Worm (Caenorhabditis elegans): Measurements from ENCODE around the gene C26B2.2.

Gene C26B2.2

ce11 chrIV:8012330-8012729, 9.6 kb downstream of the C26B2.2 start, which contains the start of gene Y42H9B.3:
Y42H9B.3 (minus strand) TSS chrIV:8012430.
- TF ChIP-seq pes-1 (GFP tag; IDR thresholded peaks at IDR 0.05) (no peak), ets-7 (tag; optimal IDR thresholded peaks at IDR 0.05) (no peak), flt-1 (GFP tag; IDR thresholded peaks at IDR 0.05) (no peak), tra-4 (tag; optimal IDR thresholded peaks at IDR 0.05) (no peak), ama-1 (optimal IDR thresholded peaks at IDR 0.05) (no peak), ceh-13 (GFP tag; optimal IDR thresholded peaks at IDR 0.05) (no peak), ceh-36 (tag; optimal IDR thresholded peaks at IDR 0.05) (no peak), tbx-11 (GFP tag; IDR thresholded peaks at IDR 0.05) (no peak), scrt-1 (GFP tag; IDR thresholded peaks at IDR 0.05) (no peak), F13C5.2 (tag; optimal IDR thresholded peaks at IDR 0.05) (no peak), B0310.2 (tag; optimal IDR thresholded peaks at IDR 0.05) (no peak)

DNA sequence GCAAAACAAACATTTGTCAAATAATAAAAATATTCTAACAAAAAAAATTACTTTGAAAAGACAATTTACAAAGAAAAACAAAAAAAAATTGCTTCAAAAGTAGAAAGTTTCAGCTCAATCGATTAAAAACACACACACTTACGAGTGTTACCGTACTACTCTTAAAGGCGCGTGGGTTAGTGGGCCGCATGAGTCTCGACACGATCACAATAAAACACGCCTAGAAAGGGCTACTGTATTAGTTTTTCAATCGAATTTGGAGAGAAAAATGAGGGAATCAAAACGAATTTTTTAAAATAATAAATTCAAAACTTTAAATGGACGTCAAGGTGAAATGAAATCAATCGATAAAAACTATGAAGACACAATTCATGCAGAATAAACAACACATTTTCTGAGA, 11.4 kb downstream of the C26B2.2 start:
- TF ChIP-seq ets-7 (tag; optimal IDR thresholded peaks at IDR 0.05) (no peak), flt-1 (GFP tag; IDR thresholded peaks at IDR 0.05) (no peak)

- TF ChIP-seq hnd-1 (tag; optimal IDR thresholded peaks at IDR 0.05) = no peak
- TF ChIP-seq ama-1 (optimal IDR thresholded peaks at IDR 0.05) = no peak
- no peak for TF ChIP-seq B0310.2 (tag; optimal IDR thresholded peaks at IDR 0.05)
- no peak for TF ChIP-seq aly-1 (tag; optimal IDR thresholded peaks at IDR 0.05)
- no peak for TF ChIP-seq scrt-1 (GFP tag; IDR thresholded peaks at IDR 0.05)
- no peak for TF ChIP-seq tra-4 (tag; optimal IDR thresholded peaks at IDR 0.05)
- no peak for TF ChIP-seq tbx-11 (GFP tag; IDR thresholded peaks at IDR 0.05)
- TF ChIP-seq hmg-4 (GFP tag; optimal IDR thresholded peaks at IDR 0.05) = peak; percentile 45
Measured at ce11 chrIV:8009374-8009773, 12.5 kb downstream of the C26B2.2 start.

DNA sequence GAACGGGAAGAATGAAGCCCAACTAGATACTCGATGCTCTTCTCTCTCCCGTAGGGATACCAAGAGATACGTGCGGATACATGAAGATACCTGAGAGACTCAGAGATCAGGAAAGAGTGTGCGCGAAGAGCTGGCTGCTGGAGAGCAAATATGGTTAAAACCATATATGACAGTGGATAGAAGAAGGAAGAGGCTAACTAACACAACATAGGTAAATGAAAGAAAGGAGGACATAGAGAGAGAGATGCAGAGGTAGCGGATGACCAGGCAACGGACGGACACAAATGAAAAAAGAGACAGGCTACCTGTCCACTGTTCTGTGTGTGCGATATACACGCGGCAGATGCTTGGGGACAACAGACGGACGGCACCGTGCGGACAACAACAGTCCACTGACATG, 13.8 kb downstream of the C26B2.2 start:
- TF ChIP-seq F13C5.2 (tag; optimal IDR thresholded peaks at IDR 0.05) (peak; percentile 2), B0310.2 (tag; optimal IDR thresholded peaks at IDR 0.05) (no peak), hmbx-1 (tag; optimal IDR thresholded peaks at IDR 0.05) (no peak), tbx-11 (GFP tag; IDR thresholded peaks at IDR 0.05) (0 out of 2 replicates have a peak, but pooled peaks have one; percentile 6), scrt-1 (GFP tag; IDR thresholded peaks at IDR 0.05) (0 out of 2 replicates have a peak, but pooled peaks have one; percentile 6), hmg-4 (GFP tag; optimal IDR thresholded peaks at IDR 0.05) (peak; percentile 73)

DNA sequence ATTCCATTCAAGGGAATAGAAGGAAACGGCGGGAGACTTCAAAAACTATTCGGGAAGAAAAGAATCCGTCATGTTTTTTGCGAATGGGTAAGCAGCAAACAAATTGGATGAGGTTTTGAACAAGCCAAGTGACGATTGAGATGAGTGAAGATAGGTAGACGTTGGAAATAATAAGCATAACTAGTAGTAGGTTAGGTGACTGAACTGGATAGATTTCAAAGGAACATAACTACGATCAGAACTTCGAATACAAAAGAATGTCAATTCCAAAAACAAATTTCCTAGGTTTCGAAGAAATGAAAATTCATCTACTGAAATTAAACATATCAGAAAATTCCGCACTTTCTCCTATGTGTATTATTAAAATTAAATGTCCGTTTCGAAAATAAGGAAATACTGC, 14.4 kb downstream of the C26B2.2 start:
- no peak for TF ChIP-seq ama-1 (optimal IDR thresholded peaks at IDR 0.05)
- no peak for TF ChIP-seq ceh-36 (tag; optimal IDR thresholded peaks at IDR 0.05)
- TF ChIP-seq hnd-1 (tag; optimal IDR thresholded peaks at IDR 0.05) = no peak
- TF ChIP-seq ets-7 (tag; optimal IDR thresholded peaks at IDR 0.05) = no peak
- TF ChIP-seq flt-1 (GFP tag; IDR thresholded peaks at IDR 0.05) = no peak
- no peak for TF ChIP-seq ceh-13 (GFP tag; optimal IDR thresholded peaks at IDR 0.05)
- TF ChIP-seq tbx-37 (GFP tag; conservative IDR thresholded peaks at IDR 0.05) = no peak
- no peak for TF ChIP-seq B0310.2 (tag; optimal IDR thresholded peaks at IDR 0.05)
- no peak for TF ChIP-seq F13C5.2 (tag; optimal IDR thresholded peaks at IDR 0.05)
- TF ChIP-seq sea-1 (GFP tag; conservative IDR thresholded peaks at IDR 0.05) = no peak
- TF ChIP-seq scrt-1 (GFP tag; IDR thresholded peaks at IDR 0.05) = no peak
- no peak for TF ChIP-seq tra-4 (tag; optimal IDR thresholded peaks at IDR 0.05)
- no peak for TF ChIP-seq pes-1 (GFP tag; IDR thresholded peaks at IDR 0.05)
- TF ChIP-seq aly-1 (tag; optimal IDR thresholded peaks at IDR 0.05) = no peak
- no peak for TF ChIP-seq hmbx-1 (tag; optimal IDR thresholded peaks at IDR 0.05)
- TF ChIP-seq hmg-4 (GFP tag; optimal IDR thresholded peaks at IDR 0.05) = no peak
- TF ChIP-seq tbx-11 (GFP tag; IDR thresholded peaks at IDR 0.05) = no peak

- TF ChIP-seq F13C5.2 (tag; optimal IDR thresholded peaks at IDR 0.05) (no peak), hmbx-1 (tag; optimal IDR thresholded peaks at IDR 0.05) (no peak), flt-1 (GFP tag; IDR thresholded peaks at IDR 0.05) (no peak), sea-1 (GFP tag; conservative IDR thresholded peaks at IDR 0.05) (no peak), hnd-1 (tag; optimal IDR thresholded peaks at IDR 0.05) (no peak), ama-1 (optimal IDR thresholded peaks at IDR 0.05) (no peak), ceh-36 (tag; optimal IDR thresholded peaks at IDR 0.05) (no peak), tbx-11 (GFP tag; IDR thresholded peaks at IDR 0.05) (no peak), ets-7 (tag; optimal IDR thresholded peaks at IDR 0.05) (no peak), scrt-1 (GFP tag; IDR thresholded peaks at IDR 0.05) (no peak), ceh-13 (GFP tag; optimal IDR thresholded peaks at IDR 0.05) (no peak), B0310.2 (tag; optimal IDR thresholded peaks at IDR 0.05) (no peak), tbx-37 (GFP tag; conservative IDR thresholded peaks at IDR 0.05) (no peak), aly-1 (tag; optimal IDR thresholded peaks at IDR 0.05) (no peak), hmg-4 (GFP tag; optimal IDR thresholded peaks at IDR 0.05) (no peak), tra-4 (tag; optimal IDR thresholded peaks at IDR 0.05) (no peak), pes-1 (GFP tag; IDR thresholded peaks at IDR 0.05) (no peak)
Measured at ce11 chrIV:8006161-8006560, 15.8 kb downstream of the C26B2.2 start.

DNA sequence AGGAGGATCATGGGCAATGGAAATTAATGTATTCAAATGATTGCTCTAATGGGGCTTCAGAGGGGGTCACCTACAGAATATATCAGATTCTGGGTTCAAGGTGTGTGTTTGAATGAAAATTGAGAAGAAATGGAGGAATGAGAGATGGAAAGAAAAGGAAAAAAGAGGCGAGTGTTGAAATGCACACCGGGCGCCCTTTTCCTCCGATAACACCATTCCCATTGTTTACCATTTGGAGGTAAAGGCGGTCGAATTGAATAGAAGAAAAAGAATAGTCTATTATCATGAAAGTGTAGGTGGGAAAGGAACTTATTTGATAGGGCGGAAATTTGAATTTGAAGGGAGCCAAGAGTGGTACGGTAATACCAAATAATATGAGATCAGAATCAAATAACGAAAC, 16.5 kb downstream of the C26B2.2 start:
- TF ChIP-seq tbx-37 (GFP tag; conservative IDR thresholded peaks at IDR 0.05) (no peak), ceh-36 (tag; optimal IDR thresholded peaks at IDR 0.05) (no peak)

ce11 chrIV:8004019-8004418, 17.9 kb downstream of the C26B2.2 start, which contains the start of gene rig-4:
rig-4 (minus strand) TSS chrIV:8004119.
- no peak for TF ChIP-seq hnd-1 (tag; optimal IDR thresholded peaks at IDR 0.05)
- TF ChIP-seq ceh-13 (GFP tag; optimal IDR thresholded peaks at IDR 0.05) = no peak

DNA sequence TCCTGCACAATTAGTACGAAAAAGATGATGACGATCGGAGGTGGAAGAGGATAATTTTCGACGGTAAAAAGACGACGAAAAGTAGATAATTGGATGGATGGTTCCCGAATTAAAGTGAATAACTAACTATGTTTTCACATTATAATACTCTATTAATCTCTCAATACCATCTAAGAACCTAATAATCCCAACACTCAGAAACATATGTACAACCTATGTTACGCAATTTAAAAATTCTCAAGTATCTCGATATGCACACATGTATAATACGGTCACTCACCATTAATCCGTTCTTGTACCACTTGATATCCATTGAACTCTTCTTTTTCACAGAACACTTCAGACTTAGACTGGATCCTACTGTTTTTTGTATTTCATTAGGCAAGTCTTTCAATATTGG, 21.2 kb downstream of the C26B2.2 start:
- TF ChIP-seq ceh-36 (tag; optimal IDR thresholded peaks at IDR 0.05) (peak; percentile 53), pes-1 (GFP tag; IDR thresholded peaks at IDR 0.05) (no peak)
